Worm (Caenorhabditis elegans) whole organism, L1 larva: ENCODE results near the gene col-80.

ENCODE experiments used
- C34B4.2 ChIP-seq: sonication (generic microtip); optimal IDR thresholded peaks from 2 replicates; lab custom pipeline; 2017; ENCODE audit warnings: mild to moderate bottlenecking, missing genetic modification characterization, missing compliant biosample characterization
- blmp-1 ChIP-seq: fragments of 150-350 bp; optimal IDR thresholded peaks from 2 replicates; lab custom pipeline; 2014; ENCODE audit warnings: missing biosample characterization, missing genetic modification characterization
- ceh-8 ChIP-seq: fragments of 200-800 bp; sonication (Bioruptor generic); optimal IDR thresholded peaks from 2 replicates; lab custom pipeline; 2018; ENCODE audit warnings: mild to moderate bottlenecking, missing genetic modification characterization, moderate library complexity, missing compliant biosample characterization
- ceh-88 ChIP-seq: fragments of 200-800 bp; sonication (Bioruptor generic); IDR thresholded peaks from 2 replicates; pipeline ENCODE4 v1.3.6; 2022; ENCODE audit warnings: missing genetic modification characterization, missing compliant biosample characterization
- dpl-1 ChIP-seq, 3 experiments: fragments of 150-350 bp in 2 of 3; sonication (generic microtip) in 1 of 3; optimal IDR thresholded peaks; 2 replicates each; lab custom pipeline; 2014 to 2017; ENCODE audit warnings: missing biosample characterization in 3 of 3, missing genetic modification characterization in 3 of 3, missing genetic modification reagents in 3 of 3
- efl-1 ChIP-seq, 4 experiments: fragments of 150-350 bp; optimal IDR thresholded peaks in 3 of 4; peaks in 1 of 4; 1 replicate in 1 of 4; 2 replicates in 3 of 4; lab custom pipeline; 2014; ENCODE audit warnings: missing biosample characterization in 2 of 4, missing genetic modification characterization in 2 of 4, missing genetic modification reagents in 2 of 4
- efl-3 ChIP-seq: fragments of 200-800 bp; sonication (Bioruptor generic); optimal IDR thresholded peaks from 2 replicates; lab custom pipeline; 2018; ENCODE audit warnings: mild to moderate bottlenecking, missing genetic modification characterization, missing compliant biosample characterization
- elt-2 ChIP-seq: sonication (generic microtip); optimal IDR thresholded peaks from 2 replicates; lab custom pipeline; 2016; ENCODE audit warnings: missing genetic modification characterization, mild to moderate bottlenecking, inconsistent platforms, missing compliant biosample characterization, missing genetic modification reagents
- elt-3 ChIP-seq, 6 experiments: fragments of 150-350 bp in 1 of 6; sonication (generic microtip); optimal IDR thresholded peaks; 2 replicates each; lab custom pipeline; 2017 to 2018; ENCODE audit warnings: missing biosample characterization in 6 of 6, missing genetic modification characterization in 6 of 6, inconsistent platforms in 1 of 6
- ets-5 ChIP-seq: fragments of 200-800 bp; sonication (Bioruptor generic); IDR thresholded peaks from 2 replicates; pipeline ENCODE4 v1.3.6; 2022; ENCODE audit warnings: missing genetic modification characterization, missing compliant biosample characterization
- fkh-8 ChIP-seq: sonication (generic microtip); optimal IDR thresholded peaks from 2 replicates; lab custom pipeline; 2016; ENCODE audit warnings: mild to moderate bottlenecking, missing genetic modification characterization, missing compliant biosample characterization
- fos-1 ChIP-seq: fragments of 150-350 bp; optimal IDR thresholded peaks from 2 replicates; lab custom pipeline; 2014; ENCODE audit warnings: missing biosample characterization, missing genetic modification characterization
- grh-1 ChIP-seq: fragments of 200-800 bp; sonication (Bioruptor generic); IDR thresholded peaks from 2 replicates; pipeline ENCODE4 v1.3.6; 2022; ENCODE audit warnings: missing genetic modification reagents, missing genetic modification characterization, missing compliant biosample characterization
- hpl-2 ChIP-seq: fragments of 150-350 bp; optimal IDR thresholded peaks from 2 replicates; lab custom pipeline; 2014; ENCODE audit warnings: missing biosample characterization, missing genetic modification reagents, missing genetic modification characterization
- jun-1 ChIP-seq: fragments of 150-350 bp; optimal IDR thresholded peaks from 2 replicates; lab custom pipeline; 2014; ENCODE audit warnings: missing biosample characterization, missing genetic modification reagents, missing genetic modification characterization
- lin-14 ChIP-seq: fragments of 200-800 bp; sonication (Bioruptor generic); optimal IDR thresholded peaks from 2 replicates; lab custom pipeline; 2018; ENCODE audit warnings: mild to moderate bottlenecking, missing genetic modification characterization, moderate library complexity, missing compliant biosample characterization
- lin-15B ChIP-seq: fragments of 150-350 bp; sonication (generic microtip); optimal IDR thresholded peaks from 3 replicates; lab custom pipeline; 2014; ENCODE audit warnings: missing biosample characterization, missing genetic modification characterization
- lin-35 ChIP-seq, 2 experiments: fragments of 150-350 bp; optimal IDR thresholded peaks; 2 replicates each; lab custom pipeline; 2014; ENCODE audit warnings: missing biosample characterization in 2 of 2, missing genetic modification characterization in 2 of 2, missing genetic modification reagents in 2 of 2
- lir-3 ChIP-seq: sonication (generic microtip); optimal IDR thresholded peaks from 2 replicates; lab custom pipeline; 2016; ENCODE audit warnings: mild to moderate bottlenecking, missing genetic modification characterization, moderate library complexity, missing compliant biosample characterization; ENCODE audit not compliant: poor library complexity
- lsy-2 ChIP-seq, 2 experiments: fragments of 150-350 bp; optimal IDR thresholded peaks; 2 replicates each; lab custom pipeline; 2014; ENCODE audit warnings: missing biosample characterization in 2 of 2, missing genetic modification characterization in 2 of 2
- mab-9 ChIP-seq: fragments of 200-800 bp; sonication (Bioruptor generic); IDR thresholded peaks from 2 replicates; pipeline ENCODE4 v1.3.6; 2022; ENCODE audit warnings: missing genetic modification reagents, missing genetic modification characterization, missing compliant biosample characterization
- mdl-1 ChIP-seq, 2 experiments: fragments of 150-350 bp; optimal IDR thresholded peaks; 2 replicates each; lab custom pipeline; 2014 to 2017; ENCODE audit warnings: missing biosample characterization in 2 of 2, missing genetic modification characterization in 2 of 2, inconsistent platforms in 1 of 2
- mef-2 ChIP-seq: fragments of 150-350 bp; optimal IDR thresholded peaks from 2 replicates; lab custom pipeline; 2014; ENCODE audit warnings: missing biosample characterization, missing genetic modification characterization
- nhr-11 ChIP-seq: fragments of 150-350 bp; optimal IDR thresholded peaks from 2 replicates; lab custom pipeline; 2014; ENCODE audit warnings: missing biosample characterization, missing genetic modification characterization
- nhr-12 ChIP-seq: sonication (generic microtip); optimal IDR thresholded peaks from 2 replicates; lab custom pipeline; 2017; ENCODE audit warnings: missing biosample characterization, missing genetic modification characterization
- nhr-19 ChIP-seq: fragments of 200-800 bp; sonication (Bioruptor generic); conservative IDR thresholded peaks from 2 replicates; pipeline ENCODE4 v1.3.6; 2022; ENCODE audit warnings: missing genetic modification characterization, missing compliant biosample characterization
- nhr-20 ChIP-seq: sonication (generic microtip); optimal IDR thresholded peaks from 2 replicates; lab custom pipeline; 2016; ENCODE audit warnings: mild to moderate bottlenecking, missing genetic modification characterization, missing compliant biosample characterization
- nhr-28 ChIP-seq: fragments of 150-350 bp; optimal IDR thresholded peaks from 2 replicates; lab custom pipeline; 2014; ENCODE audit warnings: missing biosample characterization, missing genetic modification characterization
- nhr-47 ChIP-seq: sonication (generic microtip); optimal IDR thresholded peaks from 2 replicates; lab custom pipeline; 2016; ENCODE audit warnings: mild to moderate bottlenecking, missing genetic modification characterization, moderate library complexity, missing compliant biosample characterization
- nhr-71 ChIP-seq: sonication (generic microtip); optimal IDR thresholded peaks from 2 replicates; lab custom pipeline; 2016; ENCODE audit warnings: mild to moderate bottlenecking, missing genetic modification characterization, moderate library complexity, missing compliant biosample characterization
- nhr-90 ChIP-seq: sonication (generic microtip); optimal IDR thresholded peaks from 2 replicates; lab custom pipeline; 2016; ENCODE audit warnings: mild to moderate bottlenecking, missing genetic modification characterization, missing compliant biosample characterization; ENCODE audit not compliant: poor library complexity
- pag-3 ChIP-seq: sonication (generic microtip); optimal IDR thresholded peaks from 2 replicates; lab custom pipeline; 2017; ENCODE audit warnings: missing genetic modification characterization, mild to moderate bottlenecking, missing compliant biosample characterization, antibody characterized with exemption, borderline replicate concordance; ENCODE audit not compliant: insufficient read depth
- pqm-1 ChIP-seq: sonication (generic microtip); optimal IDR thresholded peaks from 3 replicates; lab custom pipeline; 2017; ENCODE audit warnings: missing biosample characterization, missing genetic modification characterization
- snu-23 ChIP-seq: sonication (generic microtip); optimal IDR thresholded peaks from 2 replicates; lab custom pipeline; 2016; ENCODE audit warnings: missing genetic modification characterization, missing compliant biosample characterization
- sox-4 ChIP-seq: sonication (generic microtip); optimal IDR thresholded peaks from 2 replicates; lab custom pipeline; 2016; ENCODE audit warnings: missing genetic modification characterization, missing compliant biosample characterization
- swsn-7 ChIP-seq: sonication (generic microtip); optimal IDR thresholded peaks from 2 replicates; lab custom pipeline; 2016; ENCODE audit warnings: missing genetic modification characterization, missing compliant biosample characterization
- tbx-2 ChIP-seq: sonication (generic microtip); optimal IDR thresholded peaks from 2 replicates; lab custom pipeline; 2016; ENCODE audit warnings: missing genetic modification characterization, missing compliant biosample characterization
- tlp-1 ChIP-seq: fragments of 150-350 bp; optimal IDR thresholded peaks from 2 replicates; lab custom pipeline; 2014; ENCODE audit warnings: missing biosample characterization, missing genetic modification characterization
- unc-130 ChIP-seq: fragments of 150-350 bp; optimal IDR thresholded peaks from 2 replicates; lab custom pipeline; 2017; ENCODE audit warnings: missing biosample characterization, missing genetic modification characterization, inconsistent platforms
- unc-30 ChIP-seq: sonication (generic microtip); optimal IDR thresholded peaks from 2 replicates; lab custom pipeline; 2017; ENCODE audit warnings: missing biosample characterization, missing genetic modification characterization
- unc-62 ChIP-seq: fragments of 150-350 bp; optimal IDR thresholded peaks from 2 replicates; lab custom pipeline; 2014; ENCODE audit warnings: missing biosample characterization, missing genetic modification reagents, missing genetic modification characterization
- unc-98 ChIP-seq: fragments of 200-800 bp; sonication (Bioruptor generic); IDR thresholded peaks from 2 replicates; pipeline ENCODE4 v1.3.6; 2022; ENCODE audit warnings: missing genetic modification characterization, missing compliant biosample characterization
- xbp-1 ChIP-seq: sonication (generic microtip); optimal IDR thresholded peaks from 2 replicates; lab custom pipeline; 2016; ENCODE audit warnings: missing genetic modification characterization, missing compliant biosample characterization
- zag-1 ChIP-seq: fragments of 150-350 bp; optimal IDR thresholded peaks from 2 replicates; lab custom pipeline; 2014; ENCODE audit warnings: missing biosample characterization, missing genetic modification characterization
- zip-4 ChIP-seq: fragments of 200-800 bp; sonication (Bioruptor generic); optimal IDR thresholded peaks from 2 replicates; lab custom pipeline; 2018; ENCODE audit warnings: mild to moderate bottlenecking, missing genetic modification characterization, moderate library complexity, missing compliant biosample characterization
- ztf-11 ChIP-seq, 2 experiments: sonication (generic microtip); optimal IDR thresholded peaks; 2 replicates each; lab custom pipeline; 2016 to 2017; ENCODE audit warnings: missing genetic modification characterization in 2 of 2, missing biosample characterization in 1 of 2, missing compliant biosample characterization in 1 of 2

The col-80 gene

DNA sequence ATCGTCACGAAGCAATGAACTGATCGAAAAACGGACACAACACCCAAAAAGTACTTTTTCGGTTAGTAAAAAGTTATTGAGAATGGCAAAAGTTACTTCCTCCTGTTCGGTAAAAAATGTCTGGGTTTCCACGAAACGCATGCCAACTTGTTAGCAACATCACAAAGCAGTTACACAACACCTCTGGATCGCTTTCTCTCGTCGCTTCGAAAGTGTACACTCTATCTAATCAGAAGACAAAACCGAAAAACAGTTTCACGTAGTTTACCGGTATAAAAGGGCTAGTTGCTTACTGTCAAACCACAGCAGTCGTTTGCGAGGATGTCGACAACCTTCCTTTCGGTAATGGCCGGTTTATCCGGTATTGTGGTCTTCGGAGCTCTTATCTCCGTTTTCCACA, at the start of gene col-80:
col-80 (plus strand) TSS at position 301 of the 400 bp plus-strand sequence.
- no peak for TF ChIP-seq efl-1 (optimal IDR thresholded peaks at IDR 0.05; lab: Kevin White, UChicago)
- TF ChIP-seq efl-1 (GFP tag; optimal IDR thresholded peaks at IDR 0.05 in 1 of 2; lab: Kevin White, UChicago): peak in 1 of 2 experiments; percentile 69
- TF ChIP-seq unc-30 (tag; lab: Kevin White, UChicago): no peak

DNA sequence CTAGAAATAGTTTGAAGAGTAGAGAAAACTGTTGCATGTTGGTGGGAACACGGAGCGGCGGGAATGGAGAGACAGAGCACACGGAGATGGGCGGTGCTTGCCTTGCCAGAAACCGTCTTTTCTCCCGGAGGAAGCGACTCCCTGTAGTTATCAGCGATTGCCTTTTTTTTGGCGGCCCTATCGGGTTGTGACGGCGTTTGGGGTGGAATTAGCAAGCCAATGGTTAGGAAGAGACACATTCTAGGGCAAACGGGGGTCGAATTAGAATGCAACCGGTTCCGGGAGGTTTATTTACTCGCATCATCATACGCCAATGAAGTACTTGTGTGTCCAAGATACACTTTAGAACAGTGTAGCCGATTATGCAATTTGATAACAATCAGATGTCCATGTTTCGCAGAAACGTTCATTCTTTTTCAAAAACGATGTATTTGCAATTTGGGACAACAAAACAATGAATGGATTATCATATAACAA, 49.3 kb upstream of the col-80 start, which contains the start of gene lact-3:
lact-3 (minus strand) TSS at position 51 of the 477 bp plus-strand sequence.
- TF ChIP-seq xbp-1 (tag; lab: Kevin White, UChicago) (no peak), unc-62 (GFP tag; lab: Kevin White, UChicago) (no peak), nhr-71 (peak; percentile 1), efl-3 (GFP tag; lab: Kevin White, UChicago) (no peak), ets-5 (GFP tag; lab: Robert Waterston, UW) (no peak), ceh-8 (GFP tag; lab: Kevin White, UChicago) (no peak), lin-15B (tag; lab: Kevin White, UChicago) (no peak), C34B4.2 (tag; lab: Kevin White, UChicago) (no peak), swsn-7 (tag; lab: Kevin White, UChicago) (no peak), snu-23 (GFP tag; lab: Kevin White, UChicago) (no peak), tlp-1 (tag; lab: Kevin White, UChicago) (no peak), jun-1 (no peak), pag-3 (tag; lab: Kevin White, UChicago) (no peak), lin-14 (GFP tag; lab: Kevin White, UChicago) (peak; percentile 15), zag-1 (tag; lab: Kevin White, UChicago) (no peak), mdl-1 (tag; optimal IDR thresholded peaks at IDR 0.05; lab: Kevin White, UChicago) (no peak), nhr-20 (tag; lab: Kevin White, UChicago) (no peak), nhr-28 (tag; lab: Kevin White, UChicago) (no peak), tbx-2 (no peak), unc-130 (tag; lab: Kevin White, UChicago) (no peak), efl-1 (optimal IDR thresholded peaks at IDR 0.05; lab: Kevin White, UChicago) (peak in 1 of 2 experiments; percentile 12), efl-1 (GFP tag; optimal IDR thresholded peaks at IDR 0.05 in 1 of 2; lab: Kevin White, UChicago) (no peak), sox-4 (no peak), blmp-1 (tag; lab: Kevin White, UChicago) (no peak), lin-35 (GFP tag; optimal IDR thresholded peaks at IDR 0.05; lab: Kevin White, UChicago) (peak in 1 of 2 experiments; percentile 6), unc-98 (no peak), mef-2 (no peak), hpl-2 (GFP tag; lab: Kevin White, UChicago) (no peak), nhr-47 (tag; lab: Kevin White, UChicago) (no peak), zip-4 (GFP tag; lab: Kevin White, UChicago) (no peak), nhr-90 (tag; lab: Kevin White, UChicago) (no peak), lsy-2 (tag; optimal IDR thresholded peaks at IDR 0.05; lab: Kevin White, UChicago) (peak in 1 of 2 experiments; percentile 22), fkh-8 (tag; lab: Kevin White, UChicago) (no peak), ceh-88 (GFP tag; lab: Robert Waterston, UW) (no peak), pqm-1 (tag; lab: Kevin White, UChicago) (no peak), dpl-1 (GFP tag; optimal IDR thresholded peaks at IDR 0.05; lab: Kevin White, UChicago) (no peak), fos-1 (tag; lab: Kevin White, UChicago) (no peak), nhr-19 (0 out of 2 replicates have a peak, but pooled peaks have one; percentile 7), elt-3 (tag; optimal IDR thresholded peaks at IDR 0.05; lab: Kevin White, UChicago) (no peak), nhr-11 (no peak), mab-9 (GFP tag; lab: Robert Waterston, UW) (no peak), elt-2 (no peak), grh-1 (GFP tag; lab: Robert Waterston, UW) (peak; percentile 36; the same call in 1 of the 2 replicates), ztf-11 (tag; optimal IDR thresholded peaks at IDR 0.05; lab: Kevin White, UChicago) (no peak), lir-3 (no peak), nhr-12 (tag; lab: Kevin White, UChicago) (no peak)
